Worm (Caenorhabditis elegans) whole organism, L1 larva: ENCODE results near the gene rab-39.

Experiments used
- aly-2 ChIP-seq: fragments of 150-350 bp; optimal IDR thresholded peaks from 2 replicates; lab custom pipeline; 2014; ENCODE audit warnings: missing biosample characterization, missing genetic modification characterization
- blmp-1 ChIP-seq: fragments of 150-350 bp; optimal IDR thresholded peaks from 2 replicates; lab custom pipeline; 2014; ENCODE audit warnings: missing biosample characterization, missing genetic modification characterization
- ceh-8 ChIP-seq: fragments of 200-800 bp; sonication (Bioruptor generic); optimal IDR thresholded peaks from 2 replicates; lab custom pipeline; 2018; ENCODE audit warnings: mild to moderate bottlenecking, missing genetic modification characterization, moderate library complexity, missing compliant biosample characterization
- ceh-82 ChIP-seq, 3 experiments: fragments of 150-350 bp in 1 of 3; sonication (generic microtip) in 2 of 3; optimal IDR thresholded peaks; 2 replicates each; lab custom pipeline; 2014 to 2017; ENCODE audit warnings: missing biosample characterization in 3 of 3, missing genetic modification characterization in 3 of 3
- ces-1 ChIP-seq: fragments of 150-350 bp; optimal IDR thresholded peaks from 2 replicates; lab custom pipeline; 2014; ENCODE audit warnings: missing biosample characterization, missing genetic modification reagents, missing genetic modification characterization
- dpl-1 ChIP-seq, 3 experiments: fragments of 150-350 bp in 2 of 3; sonication (generic microtip) in 1 of 3; optimal IDR thresholded peaks; 2 replicates each; lab custom pipeline; 2014 to 2017; ENCODE audit warnings: missing biosample characterization in 3 of 3, missing genetic modification characterization in 3 of 3, missing genetic modification reagents in 3 of 3
- dsc-1 ChIP-seq: sonication (generic microtip); optimal IDR thresholded peaks from 2 replicates; lab custom pipeline; 2016; ENCODE audit warnings: mild to moderate bottlenecking, missing genetic modification characterization, missing compliant biosample characterization
- efl-1 ChIP-seq, 4 experiments: fragments of 150-350 bp; optimal IDR thresholded peaks in 3 of 4; peaks in 1 of 4; 1 replicate in 1 of 4; 2 replicates in 3 of 4; lab custom pipeline; 2014; ENCODE audit warnings: missing biosample characterization in 2 of 4, missing genetic modification characterization in 2 of 4, missing genetic modification reagents in 2 of 4
- efl-3 ChIP-seq: fragments of 200-800 bp; sonication (Bioruptor generic); optimal IDR thresholded peaks from 2 replicates; lab custom pipeline; 2018; ENCODE audit warnings: mild to moderate bottlenecking, missing genetic modification characterization, missing compliant biosample characterization
- egl-27 ChIP-seq, 2 experiments: fragments of 150-350 bp in 1 of 2; sonication (generic microtip); optimal IDR thresholded peaks; 3 replicates each; lab custom pipeline; 2017 to 2018; ENCODE audit warnings: missing biosample characterization in 2 of 2, missing genetic modification characterization in 2 of 2, missing genetic modification reagents in 2 of 2
- elt-2 ChIP-seq: sonication (generic microtip); optimal IDR thresholded peaks from 2 replicates; lab custom pipeline; 2016; ENCODE audit warnings: missing genetic modification characterization, mild to moderate bottlenecking, inconsistent platforms, missing compliant biosample characterization, missing genetic modification reagents
- elt-3 ChIP-seq, 6 experiments: fragments of 150-350 bp in 1 of 6; sonication (generic microtip); optimal IDR thresholded peaks; 2 replicates each; lab custom pipeline; 2017 to 2018; ENCODE audit warnings: missing biosample characterization in 6 of 6, missing genetic modification characterization in 6 of 6, inconsistent platforms in 1 of 6
- fkh-4 ChIP-seq: sonication (generic microtip); optimal IDR thresholded peaks from 2 replicates; lab custom pipeline; 2016; ENCODE audit warnings: missing compliant biosample characterization, missing genetic modification characterization, borderline replicate concordance
- hlh-17 ChIP-seq: fragments of 200-800 bp; sonication (Bioruptor generic); optimal IDR thresholded peaks from 2 replicates; lab custom pipeline; 2018; ENCODE audit warnings: missing genetic modification characterization, mild to moderate bottlenecking, missing compliant biosample characterization, moderate library complexity, borderline replicate concordance
- hlh-4 ChIP-seq: sonication (generic microtip); optimal IDR thresholded peaks from 2 replicates; lab custom pipeline; 2016; ENCODE audit warnings: mild to moderate bottlenecking, missing genetic modification characterization, missing compliant biosample characterization
- jun-1 ChIP-seq: fragments of 150-350 bp; optimal IDR thresholded peaks from 2 replicates; lab custom pipeline; 2014; ENCODE audit warnings: missing biosample characterization, missing genetic modification reagents, missing genetic modification characterization
- lin-13 ChIP-seq: fragments of 150-350 bp; optimal IDR thresholded peaks from 2 replicates; lab custom pipeline; 2014; ENCODE audit warnings: missing biosample characterization, missing genetic modification reagents, missing genetic modification characterization
- lin-14 ChIP-seq: fragments of 200-800 bp; sonication (Bioruptor generic); optimal IDR thresholded peaks from 2 replicates; lab custom pipeline; 2018; ENCODE audit warnings: mild to moderate bottlenecking, missing genetic modification characterization, moderate library complexity, missing compliant biosample characterization
- lin-15B ChIP-seq: fragments of 150-350 bp; sonication (generic microtip); optimal IDR thresholded peaks from 3 replicates; lab custom pipeline; 2014; ENCODE audit warnings: missing biosample characterization, missing genetic modification characterization
- lin-35 ChIP-seq, 2 experiments: fragments of 150-350 bp; optimal IDR thresholded peaks; 2 replicates each; lab custom pipeline; 2014; ENCODE audit warnings: missing biosample characterization in 2 of 2, missing genetic modification characterization in 2 of 2, missing genetic modification reagents in 2 of 2
- lin-39 ChIP-seq: fragments of 150-350 bp; optimal IDR thresholded peaks from 2 replicates; lab custom pipeline; 2014; ENCODE audit warnings: missing biosample characterization, missing genetic modification reagents, missing genetic modification characterization
- lir-3 ChIP-seq: sonication (generic microtip); optimal IDR thresholded peaks from 2 replicates; lab custom pipeline; 2016; ENCODE audit warnings: mild to moderate bottlenecking, missing genetic modification characterization, moderate library complexity, missing compliant biosample characterization; ENCODE audit not compliant: poor library complexity
- lsy-2 ChIP-seq, 2 experiments: fragments of 150-350 bp; optimal IDR thresholded peaks; 2 replicates each; lab custom pipeline; 2014; ENCODE audit warnings: missing biosample characterization in 2 of 2, missing genetic modification characterization in 2 of 2
- mep-1 ChIP-seq: fragments of 150-350 bp; optimal IDR thresholded peaks from 2 replicates; lab custom pipeline; 2014; ENCODE audit warnings: missing biosample characterization, missing genetic modification characterization
- nhr-11 ChIP-seq: fragments of 150-350 bp; optimal IDR thresholded peaks from 2 replicates; lab custom pipeline; 2014; ENCODE audit warnings: missing biosample characterization, missing genetic modification characterization
- nhr-71 ChIP-seq: sonication (generic microtip); optimal IDR thresholded peaks from 2 replicates; lab custom pipeline; 2016; ENCODE audit warnings: mild to moderate bottlenecking, missing genetic modification characterization, moderate library complexity, missing compliant biosample characterization
- nhr-84 ChIP-seq: sonication (generic microtip); optimal IDR thresholded peaks from 2 replicates; lab custom pipeline; 2017; ENCODE audit warnings: missing biosample characterization, missing genetic modification characterization
- nhr-85 ChIP-seq: sonication (generic microtip); peaks from one replicate; lab custom pipeline; 2016; ENCODE audit warnings: missing genetic modification characterization, inconsistent platforms, missing compliant biosample characterization
- rnt-1 ChIP-seq: sonication (generic microtip); optimal IDR thresholded peaks from 2 replicates; lab custom pipeline; 2016; ENCODE audit warnings: mild to moderate bottlenecking, missing genetic modification characterization, moderate library complexity, missing compliant biosample characterization
- vab-15 ChIP-seq: sonication (generic microtip); optimal IDR thresholded peaks from 2 replicates; lab custom pipeline; 2017; ENCODE audit warnings: missing genotype, mild to moderate bottlenecking, missing genetic modification characterization, missing compliant biosample characterization
- xbp-1 ChIP-seq: sonication (generic microtip); optimal IDR thresholded peaks from 2 replicates; lab custom pipeline; 2016; ENCODE audit warnings: missing genetic modification characterization, missing compliant biosample characterization
- zag-1 ChIP-seq: fragments of 150-350 bp; optimal IDR thresholded peaks from 2 replicates; lab custom pipeline; 2014; ENCODE audit warnings: missing biosample characterization, missing genetic modification characterization
- zip-4 ChIP-seq: fragments of 200-800 bp; sonication (Bioruptor generic); optimal IDR thresholded peaks from 2 replicates; lab custom pipeline; 2018; ENCODE audit warnings: mild to moderate bottlenecking, missing genetic modification characterization, moderate library complexity, missing compliant biosample characterization
- ztf-4 ChIP-seq: fragments of 150-350 bp; optimal IDR thresholded peaks from 2 replicates; lab custom pipeline; 2014; ENCODE audit warnings: missing biosample characterization, missing genetic modification characterization

rab-39 gene

ce11 chrII:9285171-9286025 is 37.3 kb downstream of the rab-39 start, which contains the start of gene mtrr-1 (continued):
- TF ChIP-seq hlh-17 (GFP tag; lab: Kevin White, UChicago) (peak; percentile 25), aly-2 (tag; lab: Kevin White, UChicago) (peak; percentile 18), hlh-4 (tag; lab: Kevin White, UChicago) (no peak), rnt-1 (tag; lab: Kevin White, UChicago) (peak; percentile 13), ces-1 (no peak), lin-15B (tag; lab: Kevin White, UChicago) (no peak), fkh-4 (tag; lab: Kevin White, UChicago) (no peak), xbp-1 (tag; lab: Kevin White, UChicago) (peak; percentile 20), ztf-4 (tag; lab: Kevin White, UChicago) (peak; percentile 5), lin-35 (GFP tag; optimal IDR thresholded peaks at IDR 0.05; lab: Kevin White, UChicago) (peak; percentile 2 to 16)

DNA sequence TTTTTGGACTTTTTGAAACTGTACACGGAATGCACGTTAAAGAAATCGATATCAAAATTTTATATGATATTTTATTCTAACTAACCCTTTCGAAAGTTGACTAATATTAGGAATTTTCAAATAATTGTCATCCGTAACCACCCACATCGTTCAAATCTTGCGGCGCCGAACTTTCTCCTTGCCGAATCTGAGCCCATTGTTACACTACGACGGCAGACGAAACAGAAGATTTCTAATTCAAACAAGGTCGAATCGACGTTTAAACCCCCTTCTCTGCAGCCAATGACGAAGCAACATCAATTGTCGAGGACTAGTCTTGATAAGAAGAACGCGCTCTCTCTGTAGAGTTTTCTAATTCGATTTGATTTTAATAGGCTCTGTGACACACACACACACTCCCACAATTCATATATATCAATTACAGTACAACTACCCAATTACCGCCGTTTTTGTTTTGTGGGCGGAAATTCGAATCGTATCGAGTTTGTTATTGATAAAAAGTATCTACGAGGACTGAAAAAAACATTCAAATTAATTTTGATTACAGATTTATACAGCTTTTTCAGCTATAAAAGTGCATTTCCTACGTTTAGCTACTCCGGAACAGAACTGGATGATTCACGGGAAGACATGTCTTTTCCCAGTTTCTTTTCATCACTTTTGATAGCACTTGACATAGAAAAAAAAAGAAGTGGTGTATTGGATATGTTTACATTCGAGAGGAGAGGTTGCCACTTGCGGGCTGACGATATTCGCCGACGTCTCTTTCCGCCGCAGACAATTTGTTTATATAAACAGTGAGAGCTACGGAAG is 38.2 kb downstream of the rab-39 start:
- TF ChIP-seq lin-14 (GFP tag; lab: Kevin White, UChicago), result peak; percentile 16
- no peak for TF ChIP-seq nhr-84
- no peak for TF ChIP-seq elt-2 (tag; lab: Kevin White, UChicago)
- TF ChIP-seq efl-1 (optimal IDR thresholded peaks at IDR 0.05; lab: Kevin White, UChicago), result no peak
- TF ChIP-seq efl-1 (GFP tag; optimal IDR thresholded peaks at IDR 0.05 in 1 of 2; lab: Kevin White, UChicago), result peak in 1 of 2 experiments; percentile 64
- no peak for TF ChIP-seq lin-13 (GFP tag; lab: Kevin White, UChicago)
- TF ChIP-seq blmp-1 (tag; lab: Kevin White, UChicago), result peak; percentile 42
- peak; percentile 5 for TF ChIP-seq jun-1
- TF ChIP-seq lsy-2 (tag; optimal IDR thresholded peaks at IDR 0.05; lab: Kevin White, UChicago), result peak in 1 of 2 experiments; percentile 55
- TF ChIP-seq dpl-1 (GFP tag; optimal IDR thresholded peaks at IDR 0.05; lab: Kevin White, UChicago), result no peak
- TF ChIP-seq dsc-1, result no peak
- peak in 2 of 6 experiments; percentile 40 to 47 for TF ChIP-seq elt-3 (tag; optimal IDR thresholded peaks at IDR 0.05; lab: Kevin White, UChicago)
- TF ChIP-seq ceh-8 (GFP tag; lab: Kevin White, UChicago), result no peak
- TF ChIP-seq rnt-1 (tag; lab: Kevin White, UChicago), result peak; percentile 21
- TF ChIP-seq zip-4, result no peak
- no peak for TF ChIP-seq nhr-11 (tag; lab: Kevin White, UChicago)
- no peak for TF ChIP-seq ceh-82 (tag; optimal IDR thresholded peaks at IDR 0.05; lab: Kevin White, UChicago)
- peak; percentile 26 for TF ChIP-seq mep-1 (tag; lab: Kevin White, UChicago)
- no peak for TF ChIP-seq zag-1
- no peak for TF ChIP-seq fkh-4 (tag; lab: Kevin White, UChicago)
- peak; percentile 66 for TF ChIP-seq nhr-85 (tag; lab: Kevin White, UChicago)
- peak; percentile 25 for TF ChIP-seq efl-3
- TF ChIP-seq lin-39, result no peak
- TF ChIP-seq nhr-71 (tag; lab: Kevin White, UChicago), result no peak
- no peak for TF ChIP-seq vab-15 (tag; lab: Kevin White, UChicago)
- no peak for TF ChIP-seq egl-27 (tag; optimal IDR thresholded peaks at IDR 0.05; lab: Kevin White, UChicago)
- no peak for TF ChIP-seq lir-3 (tag; lab: Kevin White, UChicago)
